Worm (Caenorhabditis elegans) whole organism, young adult: ENCODE data around the gene srh-251.

Experiments used
- F55B11.4 ChIP-seq: sonication (generic microtip); optimal IDR thresholded peaks from 2 replicates; lab custom pipeline; 2016; ENCODE audit warnings: missing compliant biosample characterization, missing genetic modification characterization, borderline replicate concordance; ENCODE audit not compliant: insufficient read depth
- K11D2.4 ChIP-seq: fragments of 200-800 bp; sonication (Bioruptor generic); IDR thresholded peaks from 2 replicates; pipeline ENCODE4 v1.3.6; 2022; ENCODE audit warnings: missing genetic modification reagents, missing genetic modification characterization, missing compliant biosample characterization
- Y56A3A.18 ChIP-seq: fragments of 200-800 bp; sonication (Bioruptor generic); IDR thresholded peaks from 2 replicates; pipeline ENCODE4 v1.3.6; 2022; ENCODE audit warnings: missing genetic modification reagents, missing genetic modification characterization, missing compliant biosample characterization
- Y79H2A.3 ChIP-seq: fragments of 200-800 bp; sonication (Bioruptor generic); conservative IDR thresholded peaks from 2 replicates; pipeline ENCODE4 v1.3.6; 2022; ENCODE audit warnings: missing genetic modification reagents, missing genetic modification characterization, missing compliant biosample characterization
- Y95B8A.8 ChIP-seq: fragments of 200-800 bp; sonication (Bioruptor generic); IDR thresholded peaks from 2 replicates; pipeline ENCODE4 v1.3.6; 2022; ENCODE audit warnings: missing genetic modification reagents, missing genetic modification characterization, missing compliant biosample characterization
- atf-7 ChIP-seq: sonication (generic microtip); optimal IDR thresholded peaks from 2 replicates; lab custom pipeline; 2017; ENCODE audit warnings: mild to moderate bottlenecking, missing genetic modification characterization, missing compliant biosample characterization
- athp-1 ChIP-seq: sonication (generic microtip); optimal IDR thresholded peaks from 2 replicates; lab custom pipeline; 2017; ENCODE audit warnings: mild to moderate bottlenecking, missing genetic modification characterization, missing compliant biosample characterization
- ceh-27 ChIP-seq: fragments of 200-800 bp; sonication (Bioruptor generic); optimal IDR thresholded peaks from 2 replicates; lab custom pipeline; 2018; ENCODE audit warnings: mild to moderate bottlenecking, missing genetic modification characterization, moderate library complexity, missing compliant biosample characterization
- ceh-79 ChIP-seq: sonication (generic microtip); optimal IDR thresholded peaks from 2 replicates; lab custom pipeline; 2017; ENCODE audit warnings: mild to moderate bottlenecking, missing genetic modification characterization, missing compliant biosample characterization
- ceh-91 ChIP-seq: fragments of 200-800 bp; sonication (Bioruptor generic); IDR thresholded peaks from 2 replicates; pipeline ENCODE4 v1.3.6; 2022; ENCODE audit warnings: missing genetic modification reagents, missing genetic modification characterization, missing compliant biosample characterization
- dox-1 ChIP-seq: fragments of 200-800 bp; sonication (Bioruptor generic); IDR thresholded peaks from 2 replicates; pipeline ENCODE4 v1.3.6; 2022; ENCODE audit warnings: missing genetic modification reagents, missing genetic modification characterization, missing compliant biosample characterization
- dpl-1 ChIP-seq: fragments of 150-350 bp; optimal IDR thresholded peaks from 2 replicates; lab custom pipeline; 2014; ENCODE audit warnings: missing biosample characterization, missing genetic modification reagents, missing genetic modification characterization
- egrh-3 ChIP-seq: fragments of 200-800 bp; sonication (Bioruptor generic); IDR thresholded peaks from 2 replicates; pipeline ENCODE4 v1.3.6; 2022; ENCODE audit warnings: missing genetic modification reagents, missing genetic modification characterization, missing compliant biosample characterization
- ets-4 ChIP-seq: fragments of 200-800 bp; sonication (Bioruptor generic); optimal IDR thresholded peaks from 2 replicates; lab custom pipeline; 2018; ENCODE audit warnings: mild to moderate bottlenecking, missing genetic modification characterization, missing compliant biosample characterization
- hlh-12 ChIP-seq: sonication (generic microtip); optimal IDR thresholded peaks from 2 replicates; lab custom pipeline; 2016; ENCODE audit warnings: missing genetic modification characterization, missing compliant biosample characterization
- hlh-26 ChIP-seq: fragments of 200-800 bp; sonication (Bioruptor generic); conservative IDR thresholded peaks from 2 replicates; pipeline ENCODE4 v1.3.6; 2022; ENCODE audit warnings: missing genetic modification reagents, missing genetic modification characterization, missing compliant biosample characterization
- hrde-1 ChIP-seq: sonication (generic microtip); optimal IDR thresholded peaks from 2 replicates; lab custom pipeline; 2016; ENCODE audit warnings: missing genetic modification characterization, mild to moderate bottlenecking, missing compliant biosample characterization, moderate library complexity, missing genotype, missing genetic modification reagents, borderline replicate concordance
- hsf-1 ChIP-seq: fragments of 200-800 bp; sonication (Bioruptor generic); IDR thresholded peaks from 2 replicates; pipeline ENCODE4 v1.3.6; 2022; ENCODE audit warnings: missing genetic modification reagents, missing genetic modification characterization, missing compliant biosample characterization
- let-526 ChIP-seq: fragments of 200-800 bp; sonication (Bioruptor generic); IDR thresholded peaks from 2 replicates; pipeline ENCODE4 v1.3.6; 2022; ENCODE audit warnings: missing genetic modification reagents, missing genetic modification characterization, missing compliant biosample characterization
- lin-26 ChIP-seq: fragments of 200-800 bp; sonication (Bioruptor generic); IDR thresholded peaks from 2 replicates; pipeline ENCODE4 v1.3.6; 2022; ENCODE audit warnings: missing genetic modification reagents, missing genetic modification characterization, missing compliant biosample characterization
- lin-54 ChIP-seq: fragments of 200-800 bp; sonication (Bioruptor generic); optimal IDR thresholded peaks from 2 replicates; lab custom pipeline; 2018; ENCODE audit warnings: mild to moderate bottlenecking, missing genetic modification characterization, missing compliant biosample characterization
- lsl-1 ChIP-seq: fragments of 200-800 bp; sonication (Bioruptor generic); optimal IDR thresholded peaks from 2 replicates; lab custom pipeline; 2018; ENCODE audit warnings: mild to moderate bottlenecking, missing genetic modification characterization, moderate library complexity, missing compliant biosample characterization
- lsy-27 ChIP-seq: sonication (generic microtip); optimal IDR thresholded peaks from 2 replicates; lab custom pipeline; 2017; ENCODE audit warnings: missing genetic modification characterization, mild to moderate bottlenecking, missing compliant biosample characterization, antibody characterized with exemption, missing genotype, borderline replicate concordance; ENCODE audit not compliant: insufficient read depth
- madf-10 ChIP-seq: sonication (generic microtip); optimal IDR thresholded peaks from 2 replicates; lab custom pipeline; 2016; ENCODE audit warnings: mild to moderate bottlenecking, missing genetic modification characterization, missing compliant biosample characterization
- madf-3 ChIP-seq: fragments of 200-800 bp; sonication (Bioruptor generic); IDR thresholded peaks from 2 replicates; pipeline ENCODE4 v1.3.6; 2022; ENCODE audit warnings: missing genetic modification reagents, missing genetic modification characterization, missing compliant biosample characterization
- madf-6 ChIP-seq: fragments of 200-800 bp; sonication (Bioruptor generic); IDR thresholded peaks from 2 replicates; pipeline ENCODE4 v1.3.6; 2022; ENCODE audit warnings: missing genetic modification reagents, missing genetic modification characterization, missing compliant biosample characterization
- mcd-1 ChIP-seq: fragments of 200-800 bp; sonication (Bioruptor generic); IDR thresholded peaks from 2 replicates; pipeline ENCODE4 v1.3.6; 2022; ENCODE audit warnings: missing genetic modification reagents, missing genetic modification characterization, missing compliant biosample characterization
- mel-28 ChIP-seq: sonication (generic microtip); optimal IDR thresholded peaks from 2 replicates; lab custom pipeline; 2016; ENCODE audit warnings: borderline replicate concordance, mild to moderate bottlenecking, missing genetic modification characterization, missing compliant biosample characterization
- nfya-1 ChIP-seq: sonication (generic microtip); optimal IDR thresholded peaks from 2 replicates; lab custom pipeline; 2017; ENCODE audit warnings: antibody characterized with exemption, missing compliant biosample characterization, missing genetic modification characterization, borderline replicate concordance; ENCODE audit not compliant: insufficient read depth
- nfya-2 ChIP-seq: fragments of 200-800 bp; sonication (Bioruptor generic); IDR thresholded peaks from 2 replicates; pipeline ENCODE4 v1.3.6; 2022; ENCODE audit warnings: missing genetic modification reagents, missing genetic modification characterization, missing compliant biosample characterization
- rcor-1 ChIP-seq: fragments of 200-800 bp; sonication (Bioruptor generic); IDR thresholded peaks from 2 replicates; pipeline ENCODE4 v1.3.6; 2022; ENCODE audit warnings: missing genetic modification reagents, missing genetic modification characterization, missing compliant biosample characterization
- rpc-1 ChIP-seq, 2 experiments: fragments of 150-350 bp in 1 of 2; sonication (generic microtip) in 1 of 2; optimal IDR thresholded peaks; 2 replicates each; lab custom pipeline; 2014 to 2018; ENCODE audit warnings: missing biosample characterization in 1 of 2, missing genetic modification characterization in 1 of 2, missing genetic modification reagents in 1 of 2, missing genotype in 1 of 2
- snpc-1.1 ChIP-seq: sonication (generic microtip); optimal IDR thresholded peaks from 2 replicates; lab custom pipeline; 2017; ENCODE audit warnings: missing genetic modification characterization, mild to moderate bottlenecking, missing compliant biosample characterization, antibody characterized with exemption, moderate library complexity, missing genotype, missing genetic modification reagents; ENCODE audit not compliant: insufficient read depth
- tbx-9 ChIP-seq: sonication (generic microtip); optimal IDR thresholded peaks from 2 replicates; lab custom pipeline; 2016; ENCODE audit warnings: borderline replicate concordance, missing genetic modification characterization, inconsistent platforms, missing compliant biosample characterization
- unc-62 ChIP-seq: fragments of 150-350 bp; optimal IDR thresholded peaks from 2 replicates; lab custom pipeline; 2014; ENCODE audit warnings: missing biosample characterization, missing genetic modification reagents, missing genetic modification characterization
- xnd-1 ChIP-seq: sonication (generic microtip); optimal IDR thresholded peaks from 2 replicates; lab custom pipeline; 2016; ENCODE audit warnings: missing genotype, missing genetic modification reagents, missing genetic modification characterization, missing compliant biosample characterization
- zim-3 ChIP-seq: sonication (generic microtip); optimal IDR thresholded peaks from 2 replicates; lab custom pipeline; 2017; ENCODE audit warnings: mild to moderate bottlenecking, missing genetic modification characterization, moderate library complexity, missing compliant biosample characterization
- ztf-18 ChIP-seq: sonication (generic microtip); optimal IDR thresholded peaks from 2 replicates; lab custom pipeline; 2016; ENCODE audit warnings: missing genotype, mild to moderate bottlenecking, missing genetic modification characterization, missing compliant biosample characterization

srh-251 gene

DNA sequence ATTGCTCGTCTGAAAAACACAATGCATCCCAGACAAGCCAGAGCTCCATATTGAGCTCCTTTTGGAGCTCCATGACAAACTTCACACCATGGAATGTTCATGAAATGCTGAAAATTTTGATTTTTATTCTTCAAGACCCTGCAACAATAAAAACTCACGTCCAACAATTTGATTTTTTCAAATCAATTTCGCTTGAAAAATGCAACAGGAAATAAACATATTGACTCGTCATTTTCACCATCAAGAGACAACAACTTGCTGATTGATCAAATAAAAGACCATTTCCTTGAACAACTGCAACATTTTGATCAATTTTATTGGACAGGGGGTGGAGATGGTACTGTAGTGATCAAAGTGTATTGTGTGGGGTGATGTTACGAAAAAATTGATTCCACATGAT, 10.0 kb downstream of the srh-251 start, which contains the start of gene nhr-269:
TSS of gene nhr-269 (minus strand) at position 101 of the 400 bp plus-strand sequence.
- TF ChIP-seq Y95B8A.8 (GFP tag; lab: Robert Waterston, UW) (no peak), madf-6 (GFP tag; lab: Robert Waterston, UW) (no peak), hlh-12 (tag; lab: Kevin White, UChicago) (no peak), ztf-18 (no peak), dox-1 (no peak), dpl-1 (GFP tag; lab: Kevin White, UChicago) (no peak), atf-7 (tag; lab: Kevin White, UChicago) (no peak), lsl-1 (no peak), Y79H2A.3 (GFP tag; lab: Robert Waterston, UW) (no peak), let-526 (GFP tag; lab: Robert Waterston, UW) (no peak), F55B11.4 (tag; lab: Kevin White, UChicago) (no peak), mel-28 (tag; lab: Kevin White, UChicago) (no peak), madf-10 (tag; lab: Kevin White, UChicago) (no peak), ceh-79 (tag; lab: Kevin White, UChicago) (no peak), K11D2.4 (GFP tag; lab: Robert Waterston, UW) (no peak), athp-1 (tag; lab: Kevin White, UChicago) (no peak), zim-3 (tag; lab: Kevin White, UChicago) (no peak), unc-62 (no peak), egrh-3 (GFP tag; lab: Robert Waterston, UW) (no peak), tbx-9 (no peak)

DNA sequence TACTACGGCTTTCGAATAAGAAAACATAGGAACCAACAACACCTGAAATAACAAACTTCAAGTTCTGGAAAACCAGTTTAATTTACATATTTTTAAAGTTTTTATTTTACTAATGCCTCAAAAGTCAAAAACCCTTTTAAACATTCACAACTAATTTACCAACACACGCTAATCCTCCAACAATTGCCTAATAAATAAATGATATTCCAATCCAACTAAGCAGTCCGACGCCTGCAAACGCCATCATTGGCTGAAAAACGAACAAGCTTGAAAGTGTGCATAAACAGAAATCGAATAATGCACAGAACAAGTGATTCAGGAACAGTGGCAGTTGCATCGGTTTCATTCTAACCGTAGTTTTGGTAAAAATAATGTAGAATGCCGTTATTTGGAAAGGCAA, 11.9 kb downstream of the srh-251 start:
- TF ChIP-seq hrde-1: no peak
- TF ChIP-seq mcd-1 (GFP tag; lab: Robert Waterston, UW): no peak
- TF ChIP-seq ets-4 (GFP tag; lab: Kevin White, UChicago): no peak
- TF ChIP-seq ceh-27 (GFP tag; lab: Kevin White, UChicago): no peak
- no peak for TF ChIP-seq ceh-91 (GFP tag; lab: Robert Waterston, UW)
- TF ChIP-seq lin-54: no peak
- no peak for TF ChIP-seq mel-28 (tag; lab: Kevin White, UChicago)
- TF ChIP-seq ztf-18: no peak
- TF ChIP-seq lin-26 (GFP tag; lab: Robert Waterston, UW): no peak
- no peak for TF ChIP-seq lsy-27
- TF ChIP-seq hsf-1: no peak
- TF ChIP-seq nfya-2: no peak
- TF ChIP-seq rcor-1 (GFP tag; lab: Robert Waterston, UW): no peak
- TF ChIP-seq nfya-1 (tag; lab: Kevin White, UChicago): no peak
- no peak for TF ChIP-seq snpc-1.1
- TF ChIP-seq Y56A3A.18 (GFP tag; lab: Robert Waterston, UW): no peak
- no peak for TF ChIP-seq xnd-1 (tag; lab: Kevin White, UChicago)
- no peak for TF ChIP-seq madf-3 (GFP tag; lab: Robert Waterston, UW)
- no peak for TF ChIP-seq rpc-1 (optimal IDR thresholded peaks at IDR 0.05; lab: Kevin White, UChicago)
- no peak for TF ChIP-seq rpc-1 (tag; optimal IDR thresholded peaks at IDR 0.05; lab: Kevin White, UChicago)
- no peak for TF ChIP-seq hlh-26 (GFP tag; lab: Robert Waterston, UW)
